Worm (Caenorhabditis elegans): ENCODE measurements around the gene T08D10.3.

ce11 chrX:11983576-11984061 lies 28.4 kb downstream of the T08D10.3 start, which contains the start of gene C49F5.3:
- TF ChIP-seq flt-1 (GFP tag; IDR thresholded peaks at IDR 0.05) (no peak), klf-2 (GFP tag; conservative IDR thresholded peaks at IDR 0.05) (no peak), ztf-23 (GFP tag; IDR thresholded peaks at IDR 0.05) (no peak), ref-1 (GFP tag; conservative IDR thresholded peaks at IDR 0.05) (no peak), cog-1 (tag; optimal IDR thresholded peaks at IDR 0.05) (no peak), tab-1 (GFP tag; IDR thresholded peaks at IDR 0.05) (no peak)
